Worm (Caenorhabditis elegans): ENCODE measurements around the gene AH10.2.

- TF ChIP-seq rec-8 (tag; optimal IDR thresholded peaks at IDR 0.05) (no peak), ama-1 (optimal IDR thresholded peaks at IDR 0.05) (no peak), ama-1 (GFP tag; optimal IDR thresholded peaks at IDR 0.05) (no peak), tbx-9 (tag; optimal IDR thresholded peaks at IDR 0.05; ENCODE audit: borderline replicate concordance) (no peak)
Observed at ce11 chrV:14143634-14144033, 12.9 kb upstream of the AH10.2 start.
